Worm (Caenorhabditis elegans) whole organism, L4 larva: ENCODE results near the gene tag-343.

Source experiments
- Y75B8A.6 ChIP-seq: fragments of 200-800 bp; sonication (Bioruptor generic); IDR thresholded peaks from 2 replicates; pipeline ENCODE4 v1.3.6; 2022; ENCODE audit warnings: missing genetic modification reagents, missing genetic modification characterization, missing compliant biosample characterization
- nhr-6 ChIP-seq: fragments of 150-350 bp; optimal IDR thresholded peaks from 2 replicates; lab custom pipeline; 2014; ENCODE audit warnings: missing biosample characterization, missing genetic modification characterization

DNA sequence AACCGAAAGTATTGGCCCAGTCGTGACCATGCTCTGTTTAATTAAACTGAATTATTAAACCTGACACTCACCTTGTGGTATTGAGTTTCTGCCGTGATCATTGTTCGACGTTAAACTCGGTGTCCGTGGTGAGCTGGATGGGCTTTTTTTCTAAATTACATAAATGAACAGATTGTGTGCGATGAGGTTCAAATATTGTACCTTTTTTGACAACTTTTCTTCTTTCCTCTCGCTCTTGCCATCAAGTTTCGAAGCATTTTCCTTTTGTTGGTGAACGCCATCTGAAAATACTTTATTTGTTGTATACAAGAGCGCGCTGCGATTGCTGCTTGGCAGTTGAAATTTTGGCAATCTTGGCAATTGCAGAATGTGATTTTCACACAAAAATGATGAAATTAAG is 13.4 kb upstream of the tag-343 start, which contains the start of gene F22H10.11:
- no peak for TF ChIP-seq Y75B8A.6 (GFP tag; lab: Robert Waterston, UW)
- TF ChIP-seq nhr-6 (tag; lab: Kevin White, UChicago) = no peak
